Worm (Caenorhabditis elegans): ENCODE measurements around the gene F09E10.1.

F09E10.1 gene

ce11 chrX:1502490-1502889 is at the start of gene F09E10.1:
Gene F09E10.1, plus strand, starts transcription at chrX:1502790.
- TF ChIP-seq unc-62 (GFP tag; optimal IDR thresholded peaks at IDR 0.05): no peak

- no peak for TF ChIP-seq unc-62 (GFP tag; optimal IDR thresholded peaks at IDR 0.05)
These were observed 48.8 kb upstream of the F09E10.1 start, which contains the start of gene cebp-1 for ce11 chrX:1453770-1454169. Gene cebp-1, minus strand, starts transcription at chrX:1453868.

ce11 chrX:1454385-1454784 is 48.2 kb upstream of the F09E10.1 start:
- no peak for TF ChIP-seq unc-62 (GFP tag; optimal IDR thresholded peaks at IDR 0.05)

- no peak for TF ChIP-seq unc-62 (GFP tag; optimal IDR thresholded peaks at IDR 0.05)
These were observed 46.1 kb upstream of the F09E10.1 start for ce11 chrX:1456350-1457080.

- TF ChIP-seq unc-62 (GFP tag; optimal IDR thresholded peaks at IDR 0.05): no peak
These were observed 43.8 kb upstream of the F09E10.1 start, which contains the start of gene D1005.2 for ce11 chrX:1458793-1459192. Gene D1005.2, plus strand, starts transcription at chrX:1459022.

- no peak for TF ChIP-seq unc-62 (GFP tag; optimal IDR thresholded peaks at IDR 0.05)
These were observed 42.8 kb upstream of the F09E10.1 start for ce11 chrX:1459756-1460155.

ce11 chrX:1464699-1465098 is 37.9 kb upstream of the F09E10.1 start, which contains the start of gene D1005.6:
Gene D1005.6, minus strand, starts transcription at chrX:1464799.
- TF ChIP-seq unc-62 (GFP tag; optimal IDR thresholded peaks at IDR 0.05): no peak

ce11 chrX:1468057-1468456 is 34.5 kb upstream of the F09E10.1 start:
- TF ChIP-seq unc-62 (GFP tag; optimal IDR thresholded peaks at IDR 0.05): no peak

- no peak for TF ChIP-seq unc-62 (GFP tag; optimal IDR thresholded peaks at IDR 0.05)
These were observed 31.4 kb upstream of the F09E10.1 start for ce11 chrX:1471232-1471631.

ce11 chrX:1472880-1473279 is 29.7 kb upstream of the F09E10.1 start, which contains the start of gene D1005.5:
Gene D1005.5, minus strand, starts transcription at chrX:1472980.
- TF ChIP-seq unc-62 (GFP tag; optimal IDR thresholded peaks at IDR 0.05): no peak

ce11 chrX:1473794-1474193 is 28.8 kb upstream of the F09E10.1 start:
- TF ChIP-seq unc-62 (GFP tag; optimal IDR thresholded peaks at IDR 0.05): no peak

- TF ChIP-seq unc-62 (GFP tag; optimal IDR thresholded peaks at IDR 0.05): no peak
These were observed 26.6 kb upstream of the F09E10.1 start for ce11 chrX:1476005-1476404.

ce11 chrX:1477932-1478331 is 24.7 kb upstream of the F09E10.1 start:
- no peak for TF ChIP-seq unc-62 (GFP tag; optimal IDR thresholded peaks at IDR 0.05)

ce11 chrX:1478569-1478968 is 24.0 kb upstream of the F09E10.1 start:
- TF ChIP-seq unc-62 (GFP tag; optimal IDR thresholded peaks at IDR 0.05): no peak

ce11 chrX:1479190-1479589 is 23.4 kb upstream of the F09E10.1 start, which contains the start of gene acly-1:
Gene acly-1, plus strand, starts transcription at chrX:1479542.
- TF ChIP-seq unc-62 (GFP tag; optimal IDR thresholded peaks at IDR 0.05): no peak

ce11 chrX:1479637-1480036 is 23.0 kb upstream of the F09E10.1 start:
- TF ChIP-seq unc-62 (GFP tag; optimal IDR thresholded peaks at IDR 0.05): no peak

- TF ChIP-seq unc-62 (GFP tag; optimal IDR thresholded peaks at IDR 0.05): no peak
These were observed 22.0 kb upstream of the F09E10.1 start for ce11 chrX:1480564-1480963.

ce11 chrX:1483229-1483628 is 19.4 kb upstream of the F09E10.1 start:
- no peak for TF ChIP-seq unc-62 (GFP tag; optimal IDR thresholded peaks at IDR 0.05)
